Worm (Caenorhabditis elegans) whole organism, L4 larva: ENCODE results near the gene rps-23.

Experiments
- ces-1 ChIP-seq: fragments of 150-350 bp; sonication (generic microtip); optimal IDR thresholded peaks from 4 replicates; lab custom pipeline; 2014; ENCODE audit warnings: missing biosample characterization, missing genetic modification reagents, missing genetic modification characterization
- egl-27 ChIP-seq: sonication (generic microtip); optimal IDR thresholded peaks from 3 replicates; lab custom pipeline; 2017; ENCODE audit warnings: missing biosample characterization, missing genetic modification reagents, missing genetic modification characterization
- lin-39 ChIP-seq: fragments of 150-350 bp; optimal IDR thresholded peaks from 2 replicates; lab custom pipeline; 2014; ENCODE audit warnings: missing biosample characterization, missing genetic modification reagents, missing genetic modification characterization
- nhr-42 ChIP-seq: fragments of 200-800 bp; sonication (Bioruptor generic); IDR thresholded peaks from 2 replicates; pipeline ENCODE4 v1.3.6; 2022; ENCODE audit warnings: missing genetic modification characterization, missing compliant biosample characterization
- zfp-3 ChIP-seq: fragments of 200-800 bp; sonication (Bioruptor generic); conservative IDR thresholded peaks from 2 replicates; pipeline ENCODE4 v1.3.6; 2022; ENCODE audit warnings: missing genetic modification reagents, missing genetic modification characterization, missing compliant biosample characterization

DNA sequence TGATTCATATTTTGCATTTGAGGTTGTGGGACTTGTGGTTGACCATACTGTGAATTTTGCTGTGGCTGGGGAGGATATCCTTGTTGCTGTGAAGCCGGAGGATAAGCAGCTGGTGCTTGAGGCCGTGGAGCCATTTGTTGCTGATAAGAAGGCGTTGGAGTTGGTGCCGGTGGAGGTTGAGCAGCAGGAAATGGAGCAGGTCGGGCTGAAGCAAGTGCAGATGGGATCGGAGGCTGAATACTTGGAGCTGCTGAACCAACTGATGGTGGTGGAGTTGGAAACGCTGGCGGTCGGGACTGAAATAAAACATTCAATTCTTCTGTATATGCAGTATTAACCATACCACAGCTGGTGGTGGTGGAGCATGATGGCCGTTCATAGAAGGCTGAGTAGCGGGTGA lies 30.9 kb downstream of the rps-23 start:
- TF ChIP-seq zfp-3 (GFP tag; lab: Robert Waterston, UW) (no peak), ces-1 (GFP tag; lab: Kevin White, UChicago) (no peak), lin-39 (no peak), nhr-42 (GFP tag; lab: Robert Waterston, UW) (no peak), egl-27 (no peak)
